Fruit fly (Drosophila melanogaster) whole organism, embryonic: Measurements from ENCODE around the gene CG1142.

Experiments used
- ATbp ChIP-seq: fragments of 200-800 bp; sonication (Bioruptor generic); optimal IDR thresholded peaks from 2 replicates; lab custom pipeline; 2017; ENCODE audit warnings: missing biosample characterization, mild to moderate bottlenecking, missing genetic modification characterization, missing genetic modification reagents
- Atf-2 ChIP-seq: fragments of 200-800 bp; sonication (Bioruptor generic); optimal IDR thresholded peaks from 2 replicates; lab custom pipeline; 2016; ENCODE audit warnings: missing biosample characterization, missing genetic modification characterization
- Atf6 ChIP-seq: fragments of 200-800 bp; sonication (Bioruptor generic); IDR thresholded peaks from 2 replicates; pipeline ENCODE4 v1.3.6; 2022; ENCODE audit warnings: missing biosample characterization, missing genetic modification characterization
- CG10654 ChIP-seq: fragments of 200-800 bp; sonication (Bioruptor generic); optimal IDR thresholded peaks from 2 replicates; lab custom pipeline; 2016; ENCODE audit warnings: missing biosample characterization, missing genetic modification characterization
- CG15601 ChIP-seq: fragments of 200-800 bp; sonication (Bioruptor generic); optimal IDR thresholded peaks from 3 replicates; lab custom pipeline; 2019; ENCODE audit warnings: missing biosample characterization, mild to moderate bottlenecking, missing genetic modification characterization, moderate library complexity
- CG16863 ChIP-seq: fragments of 200-800 bp; sonication (Bioruptor generic); optimal IDR thresholded peaks from 3 replicates; lab custom pipeline; 2016; ENCODE audit warnings: missing biosample characterization, missing genetic modification characterization
- CG17802 ChIP-seq: fragments of 200-800 bp; sonication (Bioruptor generic); optimal IDR thresholded peaks from 2 replicates; lab custom pipeline; 2018; ENCODE audit warnings: missing biosample characterization, mild to moderate bottlenecking, missing genetic modification characterization, moderate library complexity
- CG18764 ChIP-seq: fragments of 200-800 bp; sonication (Bioruptor generic); optimal IDR thresholded peaks from 3 replicates; lab custom pipeline; 2016; ENCODE audit warnings: missing biosample characterization, missing genetic modification characterization
- CG2712 ChIP-seq: fragments of 200-800 bp; optimal IDR thresholded peaks from 3 replicates; lab custom pipeline; 2019; ENCODE audit warnings: missing biosample characterization, mild to moderate bottlenecking, missing genetic modification characterization, moderate library complexity
- CG2875 ChIP-seq: fragments of 200-800 bp; sonication (Bioruptor generic); optimal IDR thresholded peaks from 2 replicates; lab custom pipeline; 2017; ENCODE audit warnings: missing biosample characterization, mild to moderate bottlenecking, missing genetic modification characterization, missing genetic modification reagents
- CG30403 ChIP-seq: fragments of 200-800 bp; sonication (Bioruptor generic); optimal IDR thresholded peaks from 3 replicates; lab custom pipeline; 2016; ENCODE audit warnings: missing biosample characterization, missing genetic modification characterization
- CG31441 ChIP-seq: fragments of 200-800 bp; sonication (Bioruptor generic); IDR thresholded peaks from 2 replicates; pipeline ENCODE4 v1.3.6; 2022; ENCODE audit warnings: missing biosample characterization, missing genetic modification characterization
- CG3281 ChIP-seq: fragments of 200-800 bp; sonication (Bioruptor generic); optimal IDR thresholded peaks from 3 replicates; lab custom pipeline; 2017; ENCODE audit warnings: missing biosample characterization, mild to moderate bottlenecking, missing genetic modification characterization
- CG33213 ChIP-seq: fragments of 200-800 bp; sonication (Bioruptor generic); optimal IDR thresholded peaks from 3 replicates; lab custom pipeline; 2016; ENCODE audit warnings: missing biosample characterization, missing genetic modification characterization
- CG3407 ChIP-seq: fragments of 200-800 bp; sonication (Bioruptor generic); optimal IDR thresholded peaks from 2 replicates; lab custom pipeline; 2018; ENCODE audit warnings: missing biosample characterization, mild to moderate bottlenecking, missing genetic modification characterization
- CG34422 ChIP-seq: fragments of 200-800 bp; sonication (Bioruptor generic); IDR thresholded peaks from 3 replicates; pipeline ENCODE4 v1.3.6; 2022; ENCODE audit warnings: missing biosample characterization, missing genetic modification characterization
- CG4854 ChIP-seq: fragments of 200-800 bp; sonication (Bioruptor generic); optimal IDR thresholded peaks from 2 replicates; lab custom pipeline; 2016; ENCODE audit warnings: missing biosample characterization, missing genetic modification characterization, inconsistent platforms
- CG6854 ChIP-seq: fragments of 200-800 bp; sonication (Bioruptor generic); optimal IDR thresholded peaks from 3 replicates; lab custom pipeline; 2017; ENCODE audit warnings: missing biosample characterization, mild to moderate bottlenecking, missing genetic modification characterization
- CG8478 ChIP-seq: fragments of >200 bp; optimal IDR thresholded peaks from 2 replicates; lab custom pipeline; 2018
- CG9727 ChIP-seq: fragments of 200-800 bp; sonication (Bioruptor generic); optimal IDR thresholded peaks from 3 replicates; lab custom pipeline; 2017; ENCODE audit warnings: missing biosample characterization, mild to moderate bottlenecking, missing genetic modification characterization
- CTCF ChIP-seq: fragments of 200-800 bp; sonication (Bioruptor generic); optimal IDR thresholded peaks from 2 replicates; lab custom pipeline; 2017; ENCODE audit warnings: missing biosample characterization, mild to moderate bottlenecking, missing genetic modification characterization, moderate library complexity
- Camta ChIP-seq: fragments of 200-800 bp; sonication (Bioruptor generic); optimal IDR thresholded peaks from 2 replicates; lab custom pipeline; 2016; ENCODE audit warnings: missing biosample characterization, missing genetic modification characterization
- Dll ChIP-seq: fragments of 200-800 bp; sonication (Bioruptor generic); IDR thresholded peaks from 4 replicates; pipeline ENCODE4 v1.3.6; 2022; ENCODE audit warnings: missing biosample characterization, missing genetic modification characterization; ENCODE audit not compliant: partially characterized antibody
- Elba2 ChIP-seq: fragments of 200-800 bp; sonication (Bioruptor generic); optimal IDR thresholded peaks from 3 replicates; lab custom pipeline; 2016; ENCODE audit warnings: missing biosample characterization, missing genetic modification characterization
- Ets97D ChIP-seq: fragments of 200-800 bp; sonication (Bioruptor generic); optimal IDR thresholded peaks from 3 replicates; lab custom pipeline; 2016; ENCODE audit warnings: missing biosample characterization, missing genetic modification characterization
- Gug ChIP-seq: fragments of 200-800 bp; sonication (Bioruptor generic); IDR thresholded peaks from 4 replicates; pipeline ENCODE4 v1.3.6; 2022; ENCODE audit warnings: missing biosample characterization, missing genetic modification characterization
- HLH54F ChIP-seq: fragments of 200-800 bp; sonication (Bioruptor generic); optimal IDR thresholded peaks from 3 replicates; lab custom pipeline; 2016; ENCODE audit warnings: missing biosample characterization, missing genetic modification characterization
- Hr51 ChIP-seq, 2 experiments: fragments of 200-800 bp; sonication (Bioruptor generic); optimal IDR thresholded peaks; 2 replicates in 1 of 2; 3 replicates in 1 of 2; lab custom pipeline; 2016 to 2018; ENCODE audit warnings: missing biosample characterization in 2 of 2, missing genetic modification characterization in 2 of 2, mild to moderate bottlenecking in 1 of 2, moderate library complexity in 1 of 2
- Kr ChIP-seq: fragments of 200-800 bp; sonication (Bioruptor generic); optimal IDR thresholded peaks from 2 replicates; lab custom pipeline; 2017; ENCODE audit warnings: missing biosample characterization, mild to moderate bottlenecking, missing genetic modification characterization
- Nf-YA ChIP-seq: fragments of 200-800 bp; sonication (Bioruptor generic); IDR thresholded peaks from 2 replicates; pipeline ENCODE4 v1.3.6; 2022; ENCODE audit warnings: missing biosample characterization, missing genetic modification characterization
- NfI ChIP-seq: fragments of 200-800 bp; sonication (Bioruptor generic); optimal IDR thresholded peaks from 3 replicates; lab custom pipeline; 2018; ENCODE audit warnings: missing biosample characterization, mild to moderate bottlenecking, missing genetic modification characterization, moderate library complexity
- Scr ChIP-seq: fragments of 200-800 bp; sonication (Bioruptor generic); IDR thresholded peaks from 2 replicates; pipeline ENCODE4 v1.3.6; 2022; ENCODE audit warnings: missing biosample characterization, missing genetic modification characterization; ENCODE audit not compliant: partially characterized antibody
- Ssrp ChIP-seq: fragments of 200-800 bp; sonication (Bioruptor generic); optimal IDR thresholded peaks from 2 replicates; lab custom pipeline; 2018; ENCODE audit warnings: missing biosample characterization, mild to moderate bottlenecking, missing genetic modification characterization, moderate library complexity
- Tbp ChIP-seq: fragments of >200 bp; optimal IDR thresholded peaks from 2 replicates; lab custom pipeline; 2018; ENCODE audit warnings: missing biosample characterization, missing genetic modification characterization
- YL-1 ChIP-seq: fragments of 200-800 bp; sonication (Bioruptor generic); optimal IDR thresholded peaks from 3 replicates; lab custom pipeline; 2017; ENCODE audit warnings: missing biosample characterization, mild to moderate bottlenecking, missing genetic modification characterization
- abd-A ChIP-seq: fragments of 200-800 bp; sonication (Bioruptor generic); optimal IDR thresholded peaks from 3 replicates; lab custom pipeline; 2019; ENCODE audit warnings: missing biosample characterization, mild to moderate bottlenecking, missing genetic modification characterization, moderate library complexity
- ash1 ChIP-seq: fragments of 200-800 bp; sonication (Bioruptor generic); optimal IDR thresholded peaks from 2 replicates; lab custom pipeline; 2018; ENCODE audit warnings: missing biosample characterization, mild to moderate bottlenecking, missing genetic modification characterization
- chinmo ChIP-seq: fragments of 200-800 bp; sonication (Bioruptor generic); IDR thresholded peaks from 4 replicates; pipeline ENCODE4 v1.3.6; 2022; ENCODE audit warnings: missing biosample characterization, missing genetic modification characterization; ENCODE audit not compliant: partially characterized antibody
- corto ChIP-seq: fragments of 200-800 bp; sonication (Bioruptor generic); optimal IDR thresholded peaks from 2 replicates; lab custom pipeline; 2016; ENCODE audit warnings: missing biosample characterization, mild to moderate bottlenecking, missing genetic modification characterization, moderate library complexity
- cwo ChIP-seq: fragments of 200-800 bp; sonication (Bioruptor generic); optimal IDR thresholded peaks from 3 replicates; lab custom pipeline; 2017; ENCODE audit warnings: missing biosample characterization, missing genetic modification characterization, mild to moderate bottlenecking, moderate library complexity, missing genetic modification reagents
- dpn ChIP-seq, 2 experiments: fragments of 200-800 bp; sonication (Bioruptor generic); optimal IDR thresholded peaks; 3 replicates each; lab custom pipeline; 2016; ENCODE audit warnings: missing biosample characterization in 2 of 2, missing genetic modification characterization in 2 of 2
- fd96Cb ChIP-seq: fragments of 200-800 bp; sonication (Bioruptor generic); optimal IDR thresholded peaks from 2 replicates; lab custom pipeline; 2018; ENCODE audit warnings: missing biosample characterization, mild to moderate bottlenecking, missing genetic modification characterization, moderate library complexity
- ftz-f1 ChIP-seq: fragments of 200-800 bp; sonication (Bioruptor generic); optimal IDR thresholded peaks from 2 replicates; lab custom pipeline; 2016; ENCODE audit warnings: missing biosample characterization, missing genetic modification characterization
- gcm2 ChIP-seq: fragments of 200-800 bp; sonication (Bioruptor generic); optimal IDR thresholded peaks from 2 replicates; lab custom pipeline; 2016; ENCODE audit warnings: missing biosample characterization, missing genetic modification characterization
- gfzf ChIP-seq: fragments of 200-800 bp; sonication (Bioruptor generic); optimal IDR thresholded peaks from 2 replicates; lab custom pipeline; 2016; ENCODE audit warnings: missing biosample characterization, mild to moderate bottlenecking, missing genetic modification characterization, moderate library complexity
- ind ChIP-seq: fragments of 200-800 bp; sonication (Bioruptor generic); optimal IDR thresholded peaks from 3 replicates; lab custom pipeline; 2016; ENCODE audit warnings: missing biosample characterization, missing genetic modification characterization
- lmd ChIP-seq: fragments of 200-800 bp; sonication (Bioruptor generic); IDR thresholded peaks from 2 replicates; pipeline ENCODE4 v1.3.6; 2022; ENCODE audit warnings: missing biosample characterization, missing genetic modification characterization
- pita ChIP-seq: fragments of 200-800 bp; sonication (Bioruptor generic); optimal IDR thresholded peaks from 2 replicates; lab custom pipeline; 2017; ENCODE audit warnings: missing biosample characterization, mild to moderate bottlenecking, missing genetic modification characterization
- stc ChIP-seq: fragments of 200-800 bp; sonication (Bioruptor generic); IDR thresholded peaks from 2 replicates; pipeline ENCODE4 v1.3.6; 2022; ENCODE audit warnings: missing biosample characterization, missing genetic modification characterization
- tio ChIP-seq: fragments of 200-800 bp; sonication (Bioruptor generic); optimal IDR thresholded peaks from 2 replicates; lab custom pipeline; 2017; ENCODE audit warnings: missing biosample characterization, missing genetic modification characterization, inconsistent platforms
- tx ChIP-seq: fragments of 200-800 bp; sonication (Bioruptor generic); optimal IDR thresholded peaks from 2 replicates; lab custom pipeline; 2016; ENCODE audit warnings: missing biosample characterization, missing genetic modification characterization
- vnd ChIP-seq: fragments of 200-800 bp; sonication (Bioruptor generic); IDR thresholded peaks from 3 replicates; pipeline ENCODE4 v1.3.6; 2022; ENCODE audit warnings: missing biosample characterization, missing genetic modification characterization; ENCODE audit not compliant: partially characterized antibody

The CG1142 gene

DNA sequence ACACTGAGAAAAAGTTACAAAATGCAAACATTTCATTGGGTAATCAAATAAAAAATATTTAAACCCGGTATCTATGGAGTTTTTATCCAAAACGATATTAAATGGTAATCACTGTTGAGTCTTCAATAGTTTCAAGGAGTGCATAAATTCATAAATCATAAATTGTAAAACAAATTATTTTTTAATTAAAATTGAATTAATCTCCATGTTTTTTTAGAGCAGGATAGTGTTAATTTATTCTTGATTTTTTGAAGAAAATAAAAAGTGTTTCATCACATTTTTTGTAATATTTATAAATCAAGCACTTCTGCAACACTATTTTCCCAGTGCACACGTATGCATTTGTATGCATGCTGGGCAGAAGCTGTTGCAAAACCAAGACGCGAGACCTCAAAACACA, 17.3 kb upstream of the CG1142 start (continued):
- no peak for TF ChIP-seq CG2712 (tag; lab: Kevin White, UChicago)
- TF ChIP-seq Scr (GFP tag; lab: Robert Waterston, UW) = no peak
- TF ChIP-seq gfzf (GFP tag; lab: Kevin White, UChicago) = no peak
- peak; percentile 89 for TF ChIP-seq CG31441 (GFP tag; lab: Robert Waterston, UW)
- TF ChIP-seq Tbp (GFP tag; lab: Kevin White, UChicago) = no peak
- TF ChIP-seq CG3281 (GFP tag; lab: Kevin White, UChicago) = peak; percentile 21
- no peak for TF ChIP-seq chinmo (GFP tag; lab: Robert Waterston, UW)
- TF ChIP-seq Ets97D (GFP tag; lab: Kevin White, UChicago) = no peak
- no peak for TF ChIP-seq ash1
- no peak for TF ChIP-seq Gug
- no peak for TF ChIP-seq Atf-2 (GFP tag; lab: Kevin White, UChicago)
- peak; percentile 39 for TF ChIP-seq CG9727 (GFP tag; lab: Kevin White, UChicago)
- TF ChIP-seq lmd (GFP tag; lab: Robert Waterston, UW) = peak; percentile 36; the same call in 1 of the 2 replicates
- 0 out of 3 replicates have a peak, but pooled peaks have one; percentile 46 for TF ChIP-seq CG34422 (GFP tag; lab: Robert Waterston, UW)
- no peak for TF ChIP-seq CTCF (GFP tag; lab: Kevin White, UChicago)
- no peak for TF ChIP-seq YL-1 (GFP tag; lab: Kevin White, UChicago)
- TF ChIP-seq abd-A (tag; lab: Kevin White, UChicago) = no peak
- peak in 1 of 2 experiments; percentile 57 for TF ChIP-seq dpn (GFP tag; optimal IDR thresholded peaks at IDR 0.05; lab: Kevin White, UChicago)
- TF ChIP-seq HLH54F (GFP tag; lab: Kevin White, UChicago) = no peak
- TF ChIP-seq Elba2 (GFP tag; lab: Kevin White, UChicago) = no peak
- peak; percentile 38; the same call in 1 of the 2 replicates for TF ChIP-seq stc
- no peak for TF ChIP-seq CG4854 (GFP tag; lab: Kevin White, UChicago)
- TF ChIP-seq Dll (GFP tag; lab: Robert Waterston, UW) = no peak
- no peak for TF ChIP-seq Atf6 (GFP tag; lab: Robert Waterston, UW)
- no peak for TF ChIP-seq gcm2 (GFP tag; lab: Kevin White, UChicago)
- TF ChIP-seq pita (GFP tag; lab: Kevin White, UChicago) = no peak
- TF ChIP-seq Ssrp (tag; lab: Kevin White, UChicago) = no peak
- peak; percentile 22 for TF ChIP-seq NfI (GFP tag; lab: Kevin White, UChicago)
- TF ChIP-seq CG3407 (GFP tag; lab: Kevin White, UChicago) = peak; percentile 21
- no peak for TF ChIP-seq Kr (GFP tag; lab: Kevin White, UChicago)
- no peak for TF ChIP-seq CG2875
- TF ChIP-seq fd96Cb (tag; lab: Kevin White, UChicago) = peak; percentile 75
- TF ChIP-seq ftz-f1 (GFP tag; lab: Kevin White, UChicago) = no peak
- TF ChIP-seq CG10654 (GFP tag; lab: Kevin White, UChicago) = peak; percentile 43
- no peak for TF ChIP-seq CG15601 (tag; lab: Kevin White, UChicago)
- TF ChIP-seq ind = peak; percentile 50
- TF ChIP-seq CG6854 (GFP tag; lab: Kevin White, UChicago) = no peak
- no peak for TF ChIP-seq CG16863 (GFP tag; lab: Kevin White, UChicago)
- no peak for TF ChIP-seq tx (GFP tag; lab: Kevin White, UChicago)
- TF ChIP-seq tio (GFP tag; lab: Kevin White, UChicago) = peak; percentile 54
- no peak for TF ChIP-seq CG33213 (GFP tag; lab: Kevin White, UChicago)
- TF ChIP-seq Camta (GFP tag; lab: Kevin White, UChicago) = no peak
- no peak for TF ChIP-seq Nf-YA (GFP tag; lab: Robert Waterston, UW)
- no peak for TF ChIP-seq vnd
- peak in 1 of 2 experiments; percentile 92 for TF ChIP-seq Hr51 (GFP tag; optimal IDR thresholded peaks at IDR 0.05; lab: Kevin White, UChicago)
- TF ChIP-seq CG30403 (GFP tag; lab: Kevin White, UChicago) = peak; percentile 70
- TF ChIP-seq CG17802 (tag; lab: Kevin White, UChicago) = no peak
- peak; percentile 3 for TF ChIP-seq cwo
- peak; percentile 63 for TF ChIP-seq ATbp (GFP tag; lab: Kevin White, UChicago)
- TF ChIP-seq CG8478 (lab: Kevin White, UChicago) = no peak
- TF ChIP-seq corto = peak; percentile 30
- TF ChIP-seq CG18764 (GFP tag; lab: Kevin White, UChicago) = peak; percentile 40
